Worm (Caenorhabditis elegans): ENCODE measurements around the gene srbc-10.

ce11 chrV:7522279-7522678, 29.5 kb upstream of the srbc-10 start, which contains the start of gene C54F6.15:
- no peak for TF ChIP-seq hlh-1 (tag; optimal IDR thresholded peaks at IDR 0.05)
- TF ChIP-seq lin-13 (tag; optimal IDR thresholded peaks at IDR 0.05), result no peak
- no peak for TF ChIP-seq nhr-237 (tag; optimal IDR thresholded peaks at IDR 0.05)
- no peak for TF ChIP-seq mep-1 (tag; optimal IDR thresholded peaks at IDR 0.05)
- no peak for TF ChIP-seq nhr-12 (tag; optimal IDR thresholded peaks at IDR 0.05)
- TF ChIP-seq ces-1 (GFP tag; optimal IDR thresholded peaks at IDR 0.05), result no peak
- TF ChIP-seq drap-1 (GFP tag; optimal IDR thresholded peaks at IDR 0.05), result no peak
- no peak for TF ChIP-seq pha-4 (tag; optimal IDR thresholded peaks at IDR 0.05)
